Worm (Caenorhabditis elegans) whole organism, late embryonic: ENCODE data around the gene C03G6.21.

Source experiments
- C08G9.2 ChIP-seq: sonication (generic microtip); optimal IDR thresholded peaks from 2 replicates; lab custom pipeline; 2016; ENCODE audit warnings: mild to moderate bottlenecking, missing genetic modification characterization, moderate library complexity, missing compliant biosample characterization
- C38D4.7 ChIP-seq: fragments of 200-800 bp; sonication (Bioruptor generic); optimal IDR thresholded peaks from 2 replicates; lab custom pipeline; 2018; ENCODE audit warnings: mild to moderate bottlenecking, missing genetic modification characterization, moderate library complexity, missing compliant biosample characterization
- T23F11.4 ChIP-seq: fragments of 200-800 bp; sonication (Bioruptor generic); optimal IDR thresholded peaks from 2 replicates; lab custom pipeline; 2018; ENCODE audit warnings: mild to moderate bottlenecking, missing genetic modification characterization, missing compliant biosample characterization
- Y22D7AL.16 ChIP-seq: sonication (generic microtip); optimal IDR thresholded peaks from 2 replicates; lab custom pipeline; 2016; ENCODE audit warnings: missing genetic modification characterization, missing compliant biosample characterization
- ama-1 ChIP-seq: fragments of 150-350 bp; optimal IDR thresholded peaks from 2 replicates; lab custom pipeline; 2014
- ceh-2 ChIP-seq: sonication (generic microtip); optimal IDR thresholded peaks from 2 replicates; lab custom pipeline; 2016; ENCODE audit warnings: missing genotype, missing genetic modification characterization, missing compliant biosample characterization
- ceh-22 ChIP-seq: sonication (generic microtip); optimal IDR thresholded peaks from 2 replicates; lab custom pipeline; 2017; ENCODE audit warnings: missing biosample characterization, missing genetic modification characterization
- ceh-31 ChIP-seq: sonication (generic microtip); optimal IDR thresholded peaks from 2 replicates; lab custom pipeline; 2016; ENCODE audit warnings: missing genetic modification characterization, missing compliant biosample characterization
- ceh-34 ChIP-seq: sonication (generic microtip); optimal IDR thresholded peaks from 2 replicates; lab custom pipeline; 2016; ENCODE audit warnings: mild to moderate bottlenecking, missing genetic modification characterization, missing compliant biosample characterization
- che-1 ChIP-seq: sonication (generic microtip); optimal IDR thresholded peaks from 2 replicates; lab custom pipeline; 2016; ENCODE audit warnings: mild to moderate bottlenecking, missing genetic modification characterization, missing compliant biosample characterization
- dmd-4 ChIP-seq: sonication (generic microtip); optimal IDR thresholded peaks from 2 replicates; lab custom pipeline; 2016; ENCODE audit warnings: borderline replicate concordance, missing genetic modification characterization, missing compliant biosample characterization
- elt-4 ChIP-seq: sonication (generic microtip); optimal IDR thresholded peaks from 2 replicates; lab custom pipeline; 2016; ENCODE audit warnings: missing genetic modification characterization, missing compliant biosample characterization
- ets-4 ChIP-seq: sonication (generic microtip); optimal IDR thresholded peaks from 2 replicates; lab custom pipeline; 2016; ENCODE audit warnings: missing genetic modification characterization, missing compliant biosample characterization
- eyg-1 ChIP-seq: sonication (generic microtip); optimal IDR thresholded peaks from 2 replicates; lab custom pipeline; 2016; ENCODE audit warnings: missing genotype, missing genetic modification characterization, missing compliant biosample characterization
- fax-1 ChIP-seq: sonication (generic microtip); optimal IDR thresholded peaks from 2 replicates; lab custom pipeline; 2016; ENCODE audit warnings: missing genotype, missing genetic modification characterization, missing compliant biosample characterization
- fkh-10 ChIP-seq: fragments of 150-350 bp; optimal IDR thresholded peaks from 2 replicates; lab custom pipeline; 2014; ENCODE audit warnings: missing biosample characterization, missing genetic modification reagents, missing genetic modification characterization
- fkh-6 ChIP-seq: sonication (generic microtip); optimal IDR thresholded peaks from 2 replicates; lab custom pipeline; 2016; ENCODE audit warnings: missing genetic modification characterization, missing compliant biosample characterization
- gmeb-2 ChIP-seq: sonication (generic microtip); optimal IDR thresholded peaks from 2 replicates; lab custom pipeline; 2016; ENCODE audit warnings: missing genetic modification characterization, inconsistent platforms, missing compliant biosample characterization
- hlh-13 ChIP-seq: fragments of 200-800 bp; sonication (Bioruptor generic); optimal IDR thresholded peaks from 2 replicates; lab custom pipeline; 2018; ENCODE audit warnings: mild to moderate bottlenecking, missing genetic modification characterization, missing compliant biosample characterization
- hlh-15 ChIP-seq: sonication (generic microtip); optimal IDR thresholded peaks from 2 replicates; lab custom pipeline; 2016; ENCODE audit warnings: missing genetic modification characterization, missing compliant biosample characterization
- hlh-30 ChIP-seq: sonication (generic microtip); optimal IDR thresholded peaks from 2 replicates; lab custom pipeline; 2017; ENCODE audit warnings: antibody characterized with exemption, missing genetic modification characterization, missing compliant biosample characterization; ENCODE audit not compliant: insufficient read depth
- hlh-6 ChIP-seq: sonication (generic microtip); optimal IDR thresholded peaks from 2 replicates; lab custom pipeline; 2016; ENCODE audit warnings: missing genotype, missing genetic modification characterization, missing compliant biosample characterization
- hlh-8 ChIP-seq: sonication (generic microtip); optimal IDR thresholded peaks from 2 replicates; lab custom pipeline; 2016; ENCODE audit warnings: missing genotype, missing genetic modification characterization, missing compliant biosample characterization
- lim-6 ChIP-seq: sonication (generic microtip); optimal IDR thresholded peaks from 2 replicates; lab custom pipeline; 2016; ENCODE audit warnings: missing genetic modification characterization, missing compliant biosample characterization
- mec-3 ChIP-seq: sonication (generic microtip); optimal IDR thresholded peaks from 2 replicates; lab custom pipeline; 2016; ENCODE audit warnings: borderline replicate concordance, missing genetic modification characterization, missing compliant biosample characterization
- nfya-1 ChIP-seq: sonication (generic microtip); optimal IDR thresholded peaks from 2 replicates; lab custom pipeline; 2017; ENCODE audit warnings: missing genetic modification characterization, mild to moderate bottlenecking, missing compliant biosample characterization, antibody characterized with exemption, moderate library complexity
- nhr-11 ChIP-seq: fragments of 150-350 bp; optimal IDR thresholded peaks from 2 replicates; lab custom pipeline; 2014; ENCODE audit warnings: missing biosample characterization, missing genetic modification characterization
- nhr-232 ChIP-seq: sonication (generic microtip); optimal IDR thresholded peaks from 2 replicates; lab custom pipeline; 2016; ENCODE audit warnings: missing genetic modification characterization, missing compliant biosample characterization
- odd-2 ChIP-seq: sonication (generic microtip); optimal IDR thresholded peaks from 2 replicates; lab custom pipeline; 2017; ENCODE audit warnings: antibody characterized with exemption, mild to moderate bottlenecking, missing genetic modification characterization, missing compliant biosample characterization
- pax-1 ChIP-seq: fragments of 150-350 bp; optimal IDR thresholded peaks from 2 replicates; lab custom pipeline; 2014; ENCODE audit warnings: missing biosample characterization, missing genetic modification characterization
- pha-4 ChIP-seq: fragments of 150-350 bp; optimal IDR thresholded peaks from 2 replicates; lab custom pipeline; 2018; ENCODE audit warnings: missing biosample characterization, missing genetic modification reagents, missing genetic modification characterization
- pqm-1 ChIP-seq: sonication (generic microtip); optimal IDR thresholded peaks from 2 replicates; lab custom pipeline; 2016; ENCODE audit warnings: missing genetic modification characterization, missing compliant biosample characterization
- sdc-2 ChIP-seq: sonication (generic microtip); optimal IDR thresholded peaks from 2 replicates; lab custom pipeline; 2016; ENCODE audit warnings: missing genotype, missing genetic modification characterization, missing compliant biosample characterization
- sox-4 ChIP-seq: sonication (generic microtip); optimal IDR thresholded peaks from 2 replicates; lab custom pipeline; 2017; ENCODE audit warnings: mild to moderate bottlenecking, missing genetic modification characterization, inconsistent platforms, missing compliant biosample characterization
- syd-9 ChIP-seq: sonication (generic microtip); optimal IDR thresholded peaks from 2 replicates; lab custom pipeline; 2016; ENCODE audit warnings: mild to moderate bottlenecking, missing genetic modification characterization, moderate library complexity, missing compliant biosample characterization
- tbx-2 ChIP-seq: sonication (generic microtip); optimal IDR thresholded peaks from 2 replicates; lab custom pipeline; 2016; ENCODE audit warnings: missing genetic modification characterization, missing compliant biosample characterization
- ttx-3 ChIP-seq: sonication (generic microtip); optimal IDR thresholded peaks from 2 replicates; lab custom pipeline; 2016; ENCODE audit warnings: missing genetic modification reagents, missing genetic modification characterization, missing compliant biosample characterization
- unc-42 ChIP-seq: sonication (generic microtip); optimal IDR thresholded peaks from 2 replicates; lab custom pipeline; 2016; ENCODE audit warnings: missing genotype, missing genetic modification characterization, missing compliant biosample characterization
- unc-86 ChIP-seq: sonication (generic microtip); optimal IDR thresholded peaks from 2 replicates; lab custom pipeline; 2016; ENCODE audit warnings: missing genetic modification characterization, missing compliant biosample characterization
- zip-5 ChIP-seq: sonication (generic microtip); optimal IDR thresholded peaks from 2 replicates; lab custom pipeline; 2016; ENCODE audit warnings: missing genetic modification characterization, missing compliant biosample characterization

C03G6.21 gene

ce11 chrV:7325285-7325684, 31.3 kb downstream of the C03G6.21 start, which contains the start of gene srx-92:
srx-92 (minus strand) TSS chrV:7325385.
- TF ChIP-seq tbx-2 (tag; lab: Kevin White, UChicago) = no peak
- no peak for TF ChIP-seq elt-4
- TF ChIP-seq hlh-13 (GFP tag; lab: Kevin White, UChicago) = no peak
- TF ChIP-seq eyg-1 (tag; lab: Kevin White, UChicago) = no peak
- TF ChIP-seq C38D4.7 (GFP tag; lab: Kevin White, UChicago) = no peak
- TF ChIP-seq unc-42 = no peak
- no peak for TF ChIP-seq hlh-15 (tag; lab: Kevin White, UChicago)
- TF ChIP-seq fkh-6 (tag; lab: Kevin White, UChicago) = no peak
- no peak for TF ChIP-seq unc-86 (tag; lab: Kevin White, UChicago)
- no peak for TF ChIP-seq nfya-1 (tag; lab: Kevin White, UChicago)
- no peak for TF ChIP-seq ets-4 (tag; lab: Kevin White, UChicago)
- TF ChIP-seq gmeb-2 (tag; lab: Kevin White, UChicago) = no peak
- no peak for TF ChIP-seq ttx-3 (tag; lab: Kevin White, UChicago)
- TF ChIP-seq che-1 = no peak
- no peak for TF ChIP-seq ama-1
- no peak for TF ChIP-seq pax-1 (tag; lab: Kevin White, UChicago)
- no peak for TF ChIP-seq ceh-22 (tag; lab: Kevin White, UChicago)
- no peak for TF ChIP-seq ceh-34 (tag; lab: Kevin White, UChicago)
- TF ChIP-seq hlh-6 = no peak

- TF ChIP-seq nhr-232 (tag; lab: Kevin White, UChicago) (no peak), C38D4.7 (GFP tag; lab: Kevin White, UChicago) (no peak), hlh-30 (tag; lab: Kevin White, UChicago) (no peak), odd-2 (no peak), sox-4 (no peak), pax-1 (tag; lab: Kevin White, UChicago) (no peak), ets-4 (tag; lab: Kevin White, UChicago) (no peak), dmd-4 (tag; lab: Kevin White, UChicago) (no peak), fax-1 (tag; lab: Kevin White, UChicago) (no peak), che-1 (no peak), T23F11.4 (no peak), pha-4 (tag; lab: Kevin White, UChicago) (no peak)
These were observed 34.7 kb downstream of the C03G6.21 start, which contains the start of gene F10G2.10 for ce11 chrV:7321915-7322314. F10G2.10 (plus strand) TSS chrV:7322215.

ce11 chrV:7320909-7321308, 35.7 kb downstream of the C03G6.21 start, which contains the start of gene lmd-4:
lmd-4 (minus strand) TSS chrV:7321009.
- TF ChIP-seq T23F11.4 (no peak), zip-5 (tag; lab: Kevin White, UChicago) (no peak), C38D4.7 (GFP tag; lab: Kevin White, UChicago) (no peak), ceh-2 (tag; lab: Kevin White, UChicago) (no peak), hlh-6 (no peak), mec-3 (tag; lab: Kevin White, UChicago) (no peak), fkh-10 (GFP tag; lab: Kevin White, UChicago) (no peak), gmeb-2 (tag; lab: Kevin White, UChicago) (no peak), nhr-232 (tag; lab: Kevin White, UChicago) (no peak), lim-6 (tag; lab: Kevin White, UChicago) (no peak), pqm-1 (tag; lab: Kevin White, UChicago) (no peak), syd-9 (tag; lab: Kevin White, UChicago) (no peak), sdc-2 (no peak)

ce11 chrV:7313233-7313632, 43.4 kb downstream of the C03G6.21 start, which contains the start of gene srx-6:
srx-6 (minus strand) TSS chrV:7313333.
- no peak for TF ChIP-seq nhr-11 (tag; lab: Kevin White, UChicago)
- no peak for TF ChIP-seq Y22D7AL.16 (tag; lab: Kevin White, UChicago)
- TF ChIP-seq C08G9.2 (tag; lab: Kevin White, UChicago) = no peak
- TF ChIP-seq ama-1 = no peak
- TF ChIP-seq hlh-8 (tag; lab: Kevin White, UChicago) = no peak
- TF ChIP-seq ceh-31 (tag; lab: Kevin White, UChicago) = no peak
- TF ChIP-seq mec-3 (tag; lab: Kevin White, UChicago) = no peak
